Worm (Caenorhabditis elegans) whole organism, early embryonic: Measurements from ENCODE around the gene F07C6.3.

ENCODE experiments used
- ama-1 ChIP-seq: fragments of 150-350 bp; optimal IDR thresholded peaks from 2 replicates; lab custom pipeline; 2014
- ceh-13 ChIP-seq: fragments of 200-800 bp; sonication (Bioruptor generic); optimal IDR thresholded peaks from 2 replicates; lab custom pipeline; 2018; ENCODE audit warnings: mild to moderate bottlenecking, missing genetic modification characterization, missing compliant biosample characterization
- ceh-36 ChIP-seq: sonication (generic microtip); optimal IDR thresholded peaks from 2 replicates; lab custom pipeline; 2016; ENCODE audit warnings: missing genetic modification characterization, inconsistent platforms, missing compliant biosample characterization
- ets-7 ChIP-seq: sonication (generic microtip); optimal IDR thresholded peaks from 2 replicates; lab custom pipeline; 2016; ENCODE audit warnings: missing genotype, missing genetic modification characterization, missing compliant biosample characterization
- flt-1 ChIP-seq: fragments of 200-800 bp; sonication (Bioruptor generic); IDR thresholded peaks from 2 replicates; pipeline ENCODE4 v1.3.6; 2022; ENCODE audit warnings: missing genetic modification characterization, missing compliant biosample characterization
- hnd-1 ChIP-seq: sonication (generic microtip); optimal IDR thresholded peaks from 2 replicates; lab custom pipeline; 2016; ENCODE audit warnings: missing genetic modification characterization, missing compliant biosample characterization
- pes-1 ChIP-seq: fragments of 200-800 bp; sonication (Bioruptor generic); IDR thresholded peaks from 2 replicates; pipeline ENCODE4 v1.3.6; 2022; ENCODE audit warnings: missing genetic modification reagents, missing genetic modification characterization, missing compliant biosample characterization
- tbx-11 ChIP-seq: fragments of 200-800 bp; sonication (Bioruptor generic); IDR thresholded peaks from 2 replicates; pipeline ENCODE4 v1.3.6; 2022; ENCODE audit warnings: missing genetic modification characterization, missing compliant biosample characterization

- TF ChIP-seq ama-1 (lab: Kevin White, UChicago): no peak
- no peak for TF ChIP-seq hnd-1 (tag; lab: Kevin White, UChicago)
- no peak for TF ChIP-seq tbx-11 (GFP tag; lab: Robert Waterston, UW)
- TF ChIP-seq ceh-13 (GFP tag; lab: Kevin White, UChicago): no peak
- no peak for TF ChIP-seq ceh-36 (tag; lab: Kevin White, UChicago)
- no peak for TF ChIP-seq ets-7
- no peak for TF ChIP-seq flt-1 (GFP tag; lab: Robert Waterston, UW)
- no peak for TF ChIP-seq pes-1 (GFP tag; lab: Robert Waterston, UW)
These were observed 5.9 kb upstream of the F07C6.3 start for ce11 chrIV:12783165-12783564.
